Worm (Caenorhabditis elegans) whole organism, mixed stage, embryonic: ENCODE data around the gene plpr-1.

ENCODE experiments used
- blmp-1 ChIP-seq: fragments of 150-350 bp; optimal IDR thresholded peaks from 2 replicates; lab custom pipeline; 2014; ENCODE audit warnings: missing biosample characterization, missing genetic modification characterization
- elt-3 ChIP-seq: fragments of 150-350 bp; optimal IDR thresholded peaks from 2 replicates; lab custom pipeline; 2014; ENCODE audit warnings: missing biosample characterization, missing genetic modification characterization
- lin-13 ChIP-seq: fragments of 150-350 bp; optimal IDR thresholded peaks from 2 replicates; lab custom pipeline; 2014; ENCODE audit warnings: missing biosample characterization, missing genetic modification characterization
- mab-5 ChIP-seq: fragments of 150-350 bp; optimal IDR thresholded peaks from 2 replicates; lab custom pipeline; 2014; ENCODE audit warnings: missing biosample characterization, missing genetic modification characterization
- mep-1 ChIP-seq: fragments of 150-350 bp; optimal IDR thresholded peaks from 2 replicates; lab custom pipeline; 2017; ENCODE audit warnings: missing biosample characterization, missing genetic modification reagents, missing genetic modification characterization, inconsistent platforms
- nhr-2 ChIP-seq: fragments of 150-350 bp; optimal IDR thresholded peaks from 2 replicates; lab custom pipeline; 2014; ENCODE audit warnings: missing biosample characterization, missing genetic modification characterization
- pha-4 ChIP-seq: fragments of 150-350 bp; optimal IDR thresholded peaks from 2 replicates; lab custom pipeline; 2018; ENCODE audit warnings: missing biosample characterization, missing genetic modification reagents, missing genetic modification characterization
- sem-2 ChIP-seq: fragments of 200-800 bp; sonication (Bioruptor generic); optimal IDR thresholded peaks from 2 replicates; lab custom pipeline; 2018; ENCODE audit warnings: mild to moderate bottlenecking, missing genetic modification characterization, missing compliant biosample characterization
- unc-39 ChIP-seq: fragments of 150-350 bp; optimal IDR thresholded peaks from 2 replicates; lab custom pipeline; 2014; ENCODE audit warnings: missing biosample characterization, missing genetic modification characterization
- unc-62 ChIP-seq: fragments of 150-350 bp; optimal IDR thresholded peaks from 2 replicates; lab custom pipeline; 2014; ENCODE audit warnings: missing biosample characterization, missing genetic modification reagents, missing genetic modification characterization

DNA sequence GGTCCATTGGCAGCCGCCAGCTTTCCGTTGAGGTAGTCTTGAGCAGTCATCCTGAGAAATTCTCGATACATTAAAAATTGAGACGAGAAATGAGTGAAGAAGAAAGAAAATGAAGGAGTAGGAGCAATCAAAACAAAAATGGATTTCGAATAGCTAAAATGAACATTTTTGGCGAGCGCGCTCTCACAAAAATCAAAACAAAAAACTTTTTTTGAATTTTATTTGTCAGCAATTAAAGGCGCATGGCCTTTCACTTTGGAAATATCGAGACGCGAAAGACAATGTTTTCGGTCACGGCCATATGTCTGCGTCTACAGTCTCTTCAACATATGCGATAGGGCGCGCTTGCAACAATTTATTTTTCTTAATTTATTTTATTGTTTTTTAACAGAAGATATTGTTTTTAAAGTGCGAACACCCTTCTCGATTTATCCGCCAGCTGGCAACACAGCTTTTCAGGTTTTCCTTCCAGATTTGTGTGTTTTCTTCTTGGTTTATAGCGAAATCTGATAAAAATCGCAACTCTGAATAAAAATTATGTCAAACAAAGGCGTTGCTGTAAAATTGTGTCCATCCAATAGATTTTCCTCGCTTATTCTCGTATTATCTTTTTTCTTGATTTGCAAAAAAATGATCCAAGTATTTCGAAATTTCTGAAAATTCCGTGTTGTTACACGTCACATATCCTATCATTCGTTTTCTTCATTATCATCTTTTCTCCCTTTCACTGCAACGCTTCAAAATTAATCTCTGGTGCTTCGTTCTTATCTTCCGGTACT lies 17.0 kb downstream of the plpr-1 start, which contains the start of the genes rpn-9 and T06D8.9:
- peak; percentile 59 for TF ChIP-seq unc-62 (GFP tag; lab: Kevin White, UChicago)
- TF ChIP-seq sem-2: no peak
- peak; percentile 68 for TF ChIP-seq pha-4
- peak; percentile 92 for TF ChIP-seq mep-1 (tag; lab: Kevin White, UChicago)
- TF ChIP-seq mab-5: no peak
- TF ChIP-seq unc-39 (tag; lab: Kevin White, UChicago): no peak
- peak; percentile 69 for TF ChIP-seq lin-13 (tag; lab: Kevin White, UChicago)
- no peak for TF ChIP-seq elt-3 (tag; lab: Kevin White, UChicago)
- no peak for TF ChIP-seq nhr-2
- peak; percentile 26 for TF ChIP-seq blmp-1 (tag; lab: Kevin White, UChicago)
